Fruit fly (Drosophila melanogaster) whole organism, pupa: ENCODE results near the gene be.

Source experiments
- CG10348 ChIP-seq: fragments of 200-800 bp; sonication (Bioruptor generic); IDR thresholded peaks from 2 replicates; pipeline ENCODE4 v1.3.6; 2022; ENCODE audit warnings: missing biosample characterization, missing genetic modification characterization
- CG12605 ChIP-seq: fragments of 200-800 bp; sonication (Bioruptor generic); IDR thresholded peaks from 2 replicates; pipeline ENCODE4 v1.3.6; 2022; ENCODE audit warnings: missing biosample characterization, missing genetic modification characterization
- CG13204 ChIP-seq: fragments of 200-800 bp; sonication (Bioruptor generic); optimal IDR thresholded peaks from 2 replicates; lab custom pipeline; 2018; ENCODE audit warnings: missing biosample characterization, mild to moderate bottlenecking, missing genetic modification characterization, moderate library complexity
- CG14655 ChIP-seq: fragments of 200-800 bp; sonication (Bioruptor generic); optimal IDR thresholded peaks from 3 replicates; lab custom pipeline; 2017; ENCODE audit warnings: mild to moderate bottlenecking, missing biosample characterization, missing genetic modification reagents, missing genetic modification characterization
- CG15710 ChIP-seq: fragments of 200-800 bp; sonication (Bioruptor generic); optimal IDR thresholded peaks from 2 replicates; lab custom pipeline; 2018; ENCODE audit warnings: missing biosample characterization, mild to moderate bottlenecking, missing genetic modification characterization, moderate library complexity
- CG17806 ChIP-seq: fragments of 200-800 bp; sonication (Bioruptor generic); optimal IDR thresholded peaks from 2 replicates; lab custom pipeline; 2018; ENCODE audit warnings: missing biosample characterization, mild to moderate bottlenecking, missing genetic modification characterization, moderate library complexity
- CG32121 ChIP-seq: fragments of 200-800 bp; sonication (Bioruptor generic); IDR thresholded peaks from 2 replicates; pipeline ENCODE4 v1.3.6; 2022; ENCODE audit warnings: missing biosample characterization, missing genetic modification characterization
- CG34367 ChIP-seq: fragments of 200-800 bp; sonication (Bioruptor generic); optimal IDR thresholded peaks from 2 replicates; lab custom pipeline; 2018; ENCODE audit warnings: missing biosample characterization, mild to moderate bottlenecking, missing genetic modification characterization
- CG4496 ChIP-seq: fragments of 200-800 bp; sonication (Bioruptor generic); IDR thresholded peaks from 3 replicates; pipeline ENCODE4 v1.3.6; 2022; ENCODE audit warnings: missing biosample characterization, missing genetic modification characterization
- CG8159 ChIP-seq: fragments of 200-800 bp; sonication (Bioruptor generic); optimal IDR thresholded peaks from 3 replicates; lab custom pipeline; 2018; ENCODE audit warnings: missing biosample characterization, mild to moderate bottlenecking, missing genetic modification characterization, moderate library complexity
- CG8301 ChIP-seq: fragments of 200-800 bp; sonication (Bioruptor generic); optimal IDR thresholded peaks from 2 replicates; lab custom pipeline; 2018; ENCODE audit warnings: missing biosample characterization, mild to moderate bottlenecking, missing genetic modification characterization
- CG9948 ChIP-seq: fragments of 200-800 bp; sonication (Bioruptor generic); optimal IDR thresholded peaks from 2 replicates; lab custom pipeline; 2018; ENCODE audit warnings: missing biosample characterization, mild to moderate bottlenecking, missing genetic modification characterization, moderate library complexity
- D1 ChIP-seq: fragments of 200-800 bp; sonication (Bioruptor generic); optimal IDR thresholded peaks from 2 replicates; lab custom pipeline; 2018; ENCODE audit warnings: missing biosample characterization, mild to moderate bottlenecking, missing genetic modification characterization, moderate library complexity
- EcR ChIP-seq: fragments of 200-800 bp; sonication (Bioruptor generic); optimal IDR thresholded peaks from 3 replicates; lab custom pipeline; 2019; ENCODE audit warnings: missing biosample characterization, missing genetic modification characterization, mild to moderate bottlenecking, moderate library complexity, missing genetic modification reagents
- Ets98B ChIP-seq: fragments of 200-800 bp; sonication (Bioruptor generic); IDR thresholded peaks from 2 replicates; pipeline ENCODE4 v1.3.6; 2022; ENCODE audit warnings: missing biosample characterization, missing genetic modification characterization
- Pif1A ChIP-seq: fragments of 200-800 bp; sonication (Bioruptor generic); optimal IDR thresholded peaks from 3 replicates; lab custom pipeline; 2016; ENCODE audit warnings: missing biosample characterization, missing genetic modification characterization
- Pif1B ChIP-seq: fragments of 200-800 bp; sonication (Bioruptor generic); optimal IDR thresholded peaks from 3 replicates; lab custom pipeline; 2016; ENCODE audit warnings: missing biosample characterization, missing genetic modification characterization
- Snoo ChIP-seq: fragments of 200-800 bp; sonication (Bioruptor generic); optimal IDR thresholded peaks from 3 replicates; lab custom pipeline; 2017; ENCODE audit warnings: missing biosample characterization, mild to moderate bottlenecking, missing genetic modification characterization, inconsistent platforms
- fd96Ca ChIP-seq: fragments of 200-800 bp; sonication (Bioruptor generic); IDR thresholded peaks from 3 replicates; pipeline ENCODE4 v1.3.6; 2022; ENCODE audit warnings: missing biosample characterization, missing genetic modification characterization
- gl ChIP-seq: fragments of 200-800 bp; sonication (Bioruptor generic); optimal IDR thresholded peaks from 2 replicates; lab custom pipeline; 2018; ENCODE audit warnings: missing biosample characterization, mild to moderate bottlenecking, missing genetic modification characterization
- rn ChIP-seq: fragments of 200-800 bp; sonication (Bioruptor generic); IDR thresholded peaks from 2 replicates; pipeline ENCODE4 v1.3.6; 2022; ENCODE audit warnings: missing biosample characterization, missing genetic modification characterization

Gene be

dm6 chrX:15023826-15024545 is at the start of gene be:
Gene be, plus strand, starts transcription at chrX:15024436.
- TF ChIP-seq CG17806 (tag; lab: Kevin White, UChicago) (peak; percentile 54), Snoo (tag; lab: Kevin White, UChicago) (peak; percentile 66), D1 (tag; lab: Kevin White, UChicago) (peak; percentile 44), CG15710 (tag; lab: Kevin White, UChicago) (peak; percentile 79), Pif1B (GFP tag; lab: Kevin White, UChicago) (peak; percentile 23), CG14655 (GFP tag; lab: Kevin White, UChicago) (peak; percentile 55), gl (tag; lab: Kevin White, UChicago) (peak; percentile 10), CG34367 (tag; lab: Kevin White, UChicago) (no peak), rn (no peak), EcR (GFP tag; lab: Kevin White, UChicago) (peak; percentile 40), Pif1A (GFP tag; lab: Kevin White, UChicago) (peak; percentile 25), CG32121 (GFP tag; lab: Robert Waterston, UW) (0 out of 2 replicates have a peak, but pooled peaks have one; percentile 27), CG4496 (0 out of 3 replicates have a peak, but pooled peaks have one; percentile 33), CG8159 (tag; lab: Kevin White, UChicago) (peak; percentile 83), CG8301 (no peak), CG9948 (tag; lab: Kevin White, UChicago) (peak; percentile 71), CG13204 (no peak), CG10348 (GFP tag; lab: Robert Waterston, UW) (no peak), Ets98B (GFP tag; lab: Robert Waterston, UW) (peak; percentile 9; the same call in 1 of the 2 replicates), CG12605 (GFP tag; lab: Robert Waterston, UW) (0 out of 2 replicates have a peak, but pooled peaks have one; percentile 10), fd96Ca (GFP tag; lab: Robert Waterston, UW) (peak; percentile 28; the same call in 1 of the 3 replicates)

- TF ChIP-seq CG4496 (no peak), CG15710 (tag; lab: Kevin White, UChicago) (no peak), CG13204 (no peak), CG9948 (tag; lab: Kevin White, UChicago) (no peak), CG14655 (GFP tag; lab: Kevin White, UChicago) (no peak), gl (tag; lab: Kevin White, UChicago) (no peak), Pif1B (GFP tag; lab: Kevin White, UChicago) (no peak), CG32121 (GFP tag; lab: Robert Waterston, UW) (no peak), fd96Ca (GFP tag; lab: Robert Waterston, UW) (no peak), rn (no peak), Ets98B (GFP tag; lab: Robert Waterston, UW) (no peak), CG17806 (tag; lab: Kevin White, UChicago) (no peak), CG12605 (GFP tag; lab: Robert Waterston, UW) (no peak)
Measured at dm6 chrX:15019413-15019812, 4.8 kb upstream of the be start.

DNA sequence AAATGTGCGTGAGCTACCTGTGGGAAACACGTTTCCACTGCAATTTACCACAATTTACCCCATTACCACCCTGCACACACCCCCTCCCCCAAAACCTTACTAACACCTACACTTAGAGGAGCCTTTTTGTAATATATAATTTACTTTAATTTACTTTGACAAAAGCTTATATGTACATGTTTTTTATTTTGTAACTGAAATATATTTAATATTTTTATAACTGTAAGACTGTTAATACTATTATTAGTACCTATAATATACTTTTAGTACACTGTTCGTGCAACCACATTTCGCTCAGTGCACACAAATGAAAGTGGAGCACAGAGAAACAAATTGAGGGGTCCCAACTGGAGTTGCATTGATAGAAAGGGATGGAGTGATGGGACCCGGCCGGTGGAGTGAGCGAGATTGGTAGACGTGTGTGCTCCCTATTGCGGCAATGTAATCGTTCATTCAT is 3.2 kb upstream of the be start:
- peak; percentile 55 for TF ChIP-seq Ets98B (GFP tag; lab: Robert Waterston, UW)
- peak; percentile 88 for TF ChIP-seq CG9948 (tag; lab: Kevin White, UChicago)
- TF ChIP-seq fd96Ca (GFP tag; lab: Robert Waterston, UW): peak; percentile 77
- peak; percentile 86 for TF ChIP-seq CG14655 (GFP tag; lab: Kevin White, UChicago)
- TF ChIP-seq EcR (GFP tag; lab: Kevin White, UChicago): peak; percentile 66
- TF ChIP-seq CG10348 (GFP tag; lab: Robert Waterston, UW): no peak
- peak; percentile 76 for TF ChIP-seq Snoo (tag; lab: Kevin White, UChicago)
- peak; percentile 68 for TF ChIP-seq CG32121 (GFP tag; lab: Robert Waterston, UW)
- peak; percentile 70 for TF ChIP-seq CG13204
- peak; percentile 72 for TF ChIP-seq CG8301
- peak; percentile 75 for TF ChIP-seq Pif1B (GFP tag; lab: Kevin White, UChicago)
- peak; percentile 82 for TF ChIP-seq CG4496
- peak; percentile 47; the same call in 1 of the 2 replicates for TF ChIP-seq rn
- TF ChIP-seq gl (tag; lab: Kevin White, UChicago): peak; percentile 64
- peak; percentile 72 for TF ChIP-seq D1 (tag; lab: Kevin White, UChicago)
- peak; percentile 85 for TF ChIP-seq CG17806 (tag; lab: Kevin White, UChicago)
- TF ChIP-seq Pif1A (GFP tag; lab: Kevin White, UChicago): peak; percentile 68
- TF ChIP-seq CG15710 (tag; lab: Kevin White, UChicago): peak; percentile 86
- TF ChIP-seq CG34367 (tag; lab: Kevin White, UChicago): peak; percentile 77
- TF ChIP-seq CG12605 (GFP tag; lab: Robert Waterston, UW): peak; percentile 60; the same call in 1 of the 2 replicates
- TF ChIP-seq CG8159 (tag; lab: Kevin White, UChicago): peak; percentile 89

DNA sequence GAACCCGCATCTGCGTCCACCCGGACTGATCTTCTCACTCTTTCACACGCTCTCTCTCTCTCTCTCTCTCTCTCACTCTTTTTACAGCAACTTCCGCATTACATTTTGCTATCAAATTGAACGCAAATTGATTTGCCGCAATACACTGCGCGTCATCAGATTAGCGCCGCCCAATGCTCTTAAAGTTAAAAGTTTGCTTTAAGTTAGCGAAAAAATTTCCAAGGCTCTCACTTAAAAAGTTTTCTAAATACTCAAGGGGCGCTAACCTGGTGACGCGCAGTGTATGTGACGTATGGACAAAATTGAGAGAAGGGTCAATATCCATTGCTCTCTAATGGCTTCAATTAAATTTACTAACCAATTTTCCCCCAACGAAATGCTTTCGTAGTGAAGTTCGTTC is 2.0 kb upstream of the be start:
- no peak for TF ChIP-seq CG10348 (GFP tag; lab: Robert Waterston, UW)
- TF ChIP-seq CG4496: peak; percentile 48
- TF ChIP-seq CG32121 (GFP tag; lab: Robert Waterston, UW): peak; percentile 65
- TF ChIP-seq CG8159 (tag; lab: Kevin White, UChicago): peak; percentile 56
- peak; percentile 71 for TF ChIP-seq Pif1A (GFP tag; lab: Kevin White, UChicago)
- TF ChIP-seq Snoo (tag; lab: Kevin White, UChicago): peak; percentile 69
- peak; percentile 58 for TF ChIP-seq CG17806 (tag; lab: Kevin White, UChicago)
- TF ChIP-seq rn: no peak
- peak; percentile 70; the same call in 2 of the 3 replicates for TF ChIP-seq fd96Ca (GFP tag; lab: Robert Waterston, UW)
- no peak for TF ChIP-seq CG13204
- TF ChIP-seq Pif1B (GFP tag; lab: Kevin White, UChicago): peak; percentile 52
- peak; percentile 73 for TF ChIP-seq CG14655 (GFP tag; lab: Kevin White, UChicago)
- TF ChIP-seq Ets98B (GFP tag; lab: Robert Waterston, UW): peak; percentile 65
- peak; percentile 62 for TF ChIP-seq CG8301
- TF ChIP-seq CG34367 (tag; lab: Kevin White, UChicago): peak; percentile 43
- peak; percentile 56 for TF ChIP-seq CG15710 (tag; lab: Kevin White, UChicago)
- no peak for TF ChIP-seq EcR (GFP tag; lab: Kevin White, UChicago)
- peak; percentile 41 for TF ChIP-seq CG9948 (tag; lab: Kevin White, UChicago)
